Worm (Caenorhabditis elegans) whole organism, L1 larva: ENCODE data around the gene sre-55.

ENCODE experiments used
- C04F5.9 ChIP-seq: sonication (generic microtip); optimal IDR thresholded peaks from 2 replicates; lab custom pipeline; 2016; ENCODE audit warnings: missing genetic modification characterization, missing compliant biosample characterization
- F16B12.6 ChIP-seq: fragments of 150-350 bp; optimal IDR thresholded peaks from 2 replicates; lab custom pipeline; 2014; ENCODE audit warnings: missing biosample characterization, missing genetic modification characterization
- blmp-1 ChIP-seq: fragments of 150-350 bp; optimal IDR thresholded peaks from 2 replicates; lab custom pipeline; 2014; ENCODE audit warnings: missing biosample characterization, missing genetic modification characterization
- dpl-1 ChIP-seq, 3 experiments: fragments of 150-350 bp in 2 of 3; sonication (generic microtip) in 1 of 3; optimal IDR thresholded peaks; 2 replicates each; lab custom pipeline; 2014 to 2017; ENCODE audit warnings: missing biosample characterization in 3 of 3, missing genetic modification characterization in 3 of 3, missing genetic modification reagents in 3 of 3
- efl-1 ChIP-seq, 4 experiments: fragments of 150-350 bp; optimal IDR thresholded peaks in 3 of 4; peaks in 1 of 4; 1 replicate in 1 of 4; 2 replicates in 3 of 4; lab custom pipeline; 2014; ENCODE audit warnings: missing biosample characterization in 2 of 4, missing genetic modification characterization in 2 of 4, missing genetic modification reagents in 2 of 4
- fkh-8 ChIP-seq: sonication (generic microtip); optimal IDR thresholded peaks from 2 replicates; lab custom pipeline; 2016; ENCODE audit warnings: mild to moderate bottlenecking, missing genetic modification characterization, missing compliant biosample characterization
- isw-1 ChIP-seq: fragments of 200-800 bp; sonication (Bioruptor generic); IDR thresholded peaks from 2 replicates; pipeline ENCODE4 v1.3.6; 2022; ENCODE audit warnings: missing genetic modification characterization, missing compliant biosample characterization
- jun-1 ChIP-seq: fragments of 150-350 bp; optimal IDR thresholded peaks from 2 replicates; lab custom pipeline; 2014; ENCODE audit warnings: missing biosample characterization, missing genetic modification reagents, missing genetic modification characterization
- lin-14 ChIP-seq: fragments of 200-800 bp; sonication (Bioruptor generic); optimal IDR thresholded peaks from 2 replicates; lab custom pipeline; 2018; ENCODE audit warnings: mild to moderate bottlenecking, missing genetic modification characterization, moderate library complexity, missing compliant biosample characterization
- mep-1 ChIP-seq: fragments of 150-350 bp; optimal IDR thresholded peaks from 2 replicates; lab custom pipeline; 2014; ENCODE audit warnings: missing biosample characterization, missing genetic modification characterization
- nhr-71 ChIP-seq: sonication (generic microtip); optimal IDR thresholded peaks from 2 replicates; lab custom pipeline; 2016; ENCODE audit warnings: mild to moderate bottlenecking, missing genetic modification characterization, moderate library complexity, missing compliant biosample characterization
- nhr-76 ChIP-seq: sonication (generic microtip); optimal IDR thresholded peaks from 2 replicates; lab custom pipeline; 2017; ENCODE audit warnings: missing biosample characterization, missing genetic modification characterization
- nhr-77 ChIP-seq: fragments of 150-350 bp; optimal IDR thresholded peaks from 2 replicates; lab custom pipeline; 2014; ENCODE audit warnings: missing biosample characterization, missing genetic modification characterization
- skn-1 ChIP-seq: fragments of 150-350 bp; optimal IDR thresholded peaks from 2 replicates; lab custom pipeline; 2014; ENCODE audit warnings: missing biosample characterization, missing genetic modification characterization
- snpc-4 ChIP-seq: fragments of 150-350 bp; optimal IDR thresholded peaks from 2 replicates; lab custom pipeline; 2014; ENCODE audit warnings: missing biosample characterization, missing genetic modification characterization
- sox-4 ChIP-seq: sonication (generic microtip); optimal IDR thresholded peaks from 2 replicates; lab custom pipeline; 2016; ENCODE audit warnings: missing genetic modification characterization, missing compliant biosample characterization
- zag-1 ChIP-seq: fragments of 150-350 bp; optimal IDR thresholded peaks from 2 replicates; lab custom pipeline; 2014; ENCODE audit warnings: missing biosample characterization, missing genetic modification characterization
- ztf-11 ChIP-seq, 2 experiments: sonication (generic microtip); optimal IDR thresholded peaks; 2 replicates each; lab custom pipeline; 2016 to 2017; ENCODE audit warnings: missing genetic modification characterization in 2 of 2, missing biosample characterization in 1 of 2, missing compliant biosample characterization in 1 of 2

Gene sre-55

ce11 chrII:12378793-12379192, 49.7 kb downstream of the sre-55 start:
- TF ChIP-seq nhr-77 (tag; lab: Kevin White, UChicago) (peak; percentile 8), nhr-71 (tag; lab: Kevin White, UChicago) (peak; percentile 21), fkh-8 (tag; lab: Kevin White, UChicago) (peak; percentile 12), efl-1 (optimal IDR thresholded peaks at IDR 0.05; lab: Kevin White, UChicago) (no peak), efl-1 (GFP tag; optimal IDR thresholded peaks at IDR 0.05 in 1 of 2; lab: Kevin White, UChicago) (peak in 1 of 2 experiments; percentile 92), lin-14 (GFP tag; lab: Kevin White, UChicago) (peak; percentile 64), mep-1 (tag; lab: Kevin White, UChicago) (no peak)

DNA sequence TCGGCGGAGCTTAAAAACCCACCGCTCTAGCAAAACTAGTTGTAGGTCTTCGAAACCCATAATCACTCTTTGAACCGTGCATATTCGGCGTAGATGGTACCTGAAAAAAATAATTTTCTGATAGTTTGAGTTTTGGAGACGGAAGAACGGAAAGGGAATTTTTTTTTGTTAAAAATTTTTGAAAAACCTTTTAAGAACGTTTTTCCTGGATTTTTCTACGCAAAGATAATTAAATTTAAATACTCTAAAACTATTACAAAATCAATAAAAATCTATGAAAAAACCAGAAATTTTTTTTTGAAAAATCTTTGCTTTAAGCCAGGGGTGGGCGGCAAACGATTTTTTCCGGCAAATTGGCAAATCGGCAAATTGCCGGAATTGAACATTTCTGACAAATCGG, 50.3 kb downstream of the sre-55 start, which contains the start of gene marc-5:
Gene marc-5 (minus strand): TSS at position 101 of the 400 bp plus-strand sequence.
- TF ChIP-seq nhr-77 (tag; lab: Kevin White, UChicago) = no peak
- TF ChIP-seq nhr-76 (tag; lab: Kevin White, UChicago) = no peak
- no peak for TF ChIP-seq dpl-1 (GFP tag; optimal IDR thresholded peaks at IDR 0.05; lab: Kevin White, UChicago)
- no peak for TF ChIP-seq snpc-4 (tag; lab: Kevin White, UChicago)
- TF ChIP-seq zag-1 (tag; lab: Kevin White, UChicago) = no peak
- no peak for TF ChIP-seq F16B12.6
- no peak for TF ChIP-seq skn-1 (tag; lab: Kevin White, UChicago)
- TF ChIP-seq C04F5.9 = no peak
- TF ChIP-seq ztf-11 (tag; optimal IDR thresholded peaks at IDR 0.05; lab: Kevin White, UChicago) = no peak
- TF ChIP-seq blmp-1 = no peak
- no peak for TF ChIP-seq jun-1 (tag; lab: Kevin White, UChicago)
- TF ChIP-seq isw-1 (GFP tag; lab: Robert Waterston, UW) = no peak
- TF ChIP-seq mep-1 (tag; lab: Kevin White, UChicago) = no peak
- no peak for TF ChIP-seq sox-4 (tag; lab: Kevin White, UChicago)
- TF ChIP-seq, all 84 proteins: peak for 0
